Worm (Caenorhabditis elegans) whole organism, L3 larva: ENCODE data around the gene srt-7.

Source experiments
- ZK546.5 ChIP-seq: sonication (generic microtip); optimal IDR thresholded peaks from 2 replicates; lab custom pipeline; 2017; ENCODE audit warnings: missing biosample characterization, missing genetic modification characterization
- ama-1 ChIP-seq: fragments of 150-350 bp; optimal IDR thresholded peaks from 2 replicates; lab custom pipeline; 2018
- ceh-16 ChIP-seq: sonication (generic microtip); optimal IDR thresholded peaks from 2 replicates; lab custom pipeline; 2017; ENCODE audit warnings: missing biosample characterization, missing genetic modification characterization
- ceh-28 ChIP-seq: fragments of 150-350 bp; optimal IDR thresholded peaks from 2 replicates; lab custom pipeline; 2014; ENCODE audit warnings: missing biosample characterization, missing genetic modification reagents, missing genetic modification characterization
- fkh-10 ChIP-seq: sonication (generic microtip); optimal IDR thresholded peaks from 2 replicates; lab custom pipeline; 2017; ENCODE audit warnings: missing biosample characterization, missing genetic modification reagents, missing genetic modification characterization
- fkh-2 ChIP-seq: fragments of 150-350 bp; optimal IDR thresholded peaks from 2 replicates; lab custom pipeline; 2014; ENCODE audit warnings: missing biosample characterization, missing genetic modification reagents, missing genetic modification characterization
- fos-1 ChIP-seq: fragments of 150-350 bp; optimal IDR thresholded peaks from 2 replicates; lab custom pipeline; 2014; ENCODE audit warnings: missing biosample characterization, missing genetic modification characterization
- mml-1 ChIP-seq: fragments of 150-350 bp; sonication (generic microtip); optimal IDR thresholded peaks from 3 replicates; lab custom pipeline; 2014; ENCODE audit warnings: missing biosample characterization, missing genetic modification characterization
- nfya-1 ChIP-seq: sonication (generic microtip); optimal IDR thresholded peaks from 2 replicates; lab custom pipeline; 2017; ENCODE audit warnings: missing genetic modification characterization, mild to moderate bottlenecking, missing compliant biosample characterization, antibody characterized with exemption, moderate library complexity; ENCODE audit not compliant: insufficient read depth
- nhr-11 ChIP-seq: fragments of 150-350 bp; optimal IDR thresholded peaks from 2 replicates; lab custom pipeline; 2014; ENCODE audit warnings: missing biosample characterization, missing genetic modification characterization
- nhr-28 ChIP-seq: fragments of 150-350 bp; optimal IDR thresholded peaks from 2 replicates; lab custom pipeline; 2014; ENCODE audit warnings: missing biosample characterization, missing genetic modification characterization
- nhr-67 ChIP-seq: fragments of 150-350 bp; optimal IDR thresholded peaks from 2 replicates; lab custom pipeline; 2014; ENCODE audit warnings: missing biosample characterization, missing genetic modification characterization
- nhr-76 ChIP-seq: fragments of 150-350 bp; sonication (generic microtip); optimal IDR thresholded peaks from 5 replicates; lab custom pipeline; 2014; ENCODE audit warnings: missing biosample characterization, missing genetic modification characterization
- nhr-77 ChIP-seq: fragments of 150-350 bp; optimal IDR thresholded peaks from 2 replicates; lab custom pipeline; 2014; ENCODE audit warnings: missing biosample characterization, missing genetic modification characterization
- pha-4 ChIP-seq: fragments of 150-350 bp; optimal IDR thresholded peaks from 2 replicates; lab custom pipeline; 2014; ENCODE audit warnings: missing biosample characterization, missing genetic modification reagents, missing genetic modification characterization
- pqm-1 ChIP-seq: fragments of 150-350 bp; optimal IDR thresholded peaks from 2 replicates; lab custom pipeline; 2017; ENCODE audit warnings: missing biosample characterization, missing genetic modification characterization, inconsistent platforms
- unc-39 ChIP-seq: sonication (generic microtip); optimal IDR thresholded peaks from 4 replicates; lab custom pipeline; 2017; ENCODE audit warnings: missing biosample characterization, missing genetic modification characterization

srt-7 gene

ce11 chrV:3132116-3132515 is 50.5 kb downstream of the srt-7 start:
- TF ChIP-seq nhr-28 (tag; lab: Kevin White, UChicago) (no peak), ZK546.5 (tag; lab: Kevin White, UChicago) (no peak), pqm-1 (tag; lab: Kevin White, UChicago) (no peak), fkh-10 (GFP tag; lab: Kevin White, UChicago) (no peak), fos-1 (tag; lab: Kevin White, UChicago) (no peak), fkh-2 (tag; lab: Kevin White, UChicago) (no peak), nhr-76 (no peak), nfya-1 (tag; lab: Kevin White, UChicago) (no peak), nhr-67 (tag; lab: Kevin White, UChicago) (no peak), ceh-16 (no peak), ama-1 (lab: Kevin White, UChicago) (no peak), pha-4 (no peak), unc-39 (no peak), nhr-77 (tag; lab: Kevin White, UChicago) (no peak), mml-1 (tag; lab: Kevin White, UChicago) (no peak), nhr-11 (no peak), ceh-28 (tag; lab: Kevin White, UChicago) (no peak)
